Worm (Caenorhabditis elegans): ENCODE results near the gene R05A10.2.
A peak's percentile ranks its signal among the peaks of the same experiment; 100 is the strongest.

The R05A10.2 gene

ce11 chrIV:14196176-14196575 lies 19.1 kb downstream of the R05A10.2 start, which contains the start of gene F02H6.2:
Gene F02H6.2 (plus strand): TSS chrIV:14196476.
- no peak for TF ChIP-seq lsy-12 (tag; optimal IDR thresholded peaks at IDR 0.05)

DNA sequence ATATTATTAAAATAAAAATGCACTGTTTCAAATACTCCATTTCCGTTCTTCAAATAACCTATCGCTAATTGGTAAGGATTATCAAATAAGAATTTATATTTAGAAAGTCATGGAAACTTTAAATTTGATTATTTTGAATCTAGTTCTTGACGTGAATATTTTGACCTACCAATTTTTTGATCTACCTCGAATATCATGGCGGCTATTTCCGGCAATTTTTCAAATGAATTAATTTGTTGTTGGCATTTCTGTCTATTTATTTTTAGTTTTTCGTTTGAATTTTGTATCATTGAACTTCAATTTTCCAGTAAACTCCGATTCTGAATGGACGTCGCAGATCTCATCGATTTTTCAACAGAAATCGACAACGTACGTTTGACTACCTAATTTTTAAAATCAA lies 26.1 kb downstream of the R05A10.2 start, which contains the start of gene F02H6.3:
F02H6.3 (plus strand) TSS at position 266 of the 400 bp plus-strand sequence.
- TF ChIP-seq skn-1 (tag; optimal IDR thresholded peaks at IDR 0.05) = no peak
- no peak for TF ChIP-seq unc-62 (GFP tag; optimal IDR thresholded peaks at IDR 0.05)
- TF ChIP-seq nhr-76 (tag; optimal IDR thresholded peaks at IDR 0.05) = no peak
- TF ChIP-seq lin-39 (tag; optimal IDR thresholded peaks at IDR 0.05) = no peak
- no peak for TF ChIP-seq R02D3.7 (tag; optimal IDR thresholded peaks at IDR 0.05)
- TF ChIP-seq mml-1 (tag; optimal IDR thresholded peaks at IDR 0.05) = no peak
- no peak for TF ChIP-seq ztf-4 (tag; optimal IDR thresholded peaks at IDR 0.05)
- no peak for TF ChIP-seq ztf-11 (tag; optimal IDR thresholded peaks at IDR 0.05)
- TF ChIP-seq egl-27 (tag; optimal IDR thresholded peaks at IDR 0.05) = no peak
- no peak for TF ChIP-seq jun-1 (tag; optimal IDR thresholded peaks at IDR 0.05)
- TF ChIP-seq lin-15B (tag; optimal IDR thresholded peaks at IDR 0.05) = no peak
- TF ChIP-seq pqm-1 (tag; optimal IDR thresholded peaks at IDR 0.05) = no peak
- TF ChIP-seq ceh-16 (tag; optimal IDR thresholded peaks at IDR 0.05) = no peak
- TF ChIP-seq fkh-10 (GFP tag; optimal IDR thresholded peaks at IDR 0.05) = no peak
- no peak for TF ChIP-seq nfya-1 (tag; optimal IDR thresholded peaks at IDR 0.05; ENCODE audit: insufficient read depth)

DNA sequence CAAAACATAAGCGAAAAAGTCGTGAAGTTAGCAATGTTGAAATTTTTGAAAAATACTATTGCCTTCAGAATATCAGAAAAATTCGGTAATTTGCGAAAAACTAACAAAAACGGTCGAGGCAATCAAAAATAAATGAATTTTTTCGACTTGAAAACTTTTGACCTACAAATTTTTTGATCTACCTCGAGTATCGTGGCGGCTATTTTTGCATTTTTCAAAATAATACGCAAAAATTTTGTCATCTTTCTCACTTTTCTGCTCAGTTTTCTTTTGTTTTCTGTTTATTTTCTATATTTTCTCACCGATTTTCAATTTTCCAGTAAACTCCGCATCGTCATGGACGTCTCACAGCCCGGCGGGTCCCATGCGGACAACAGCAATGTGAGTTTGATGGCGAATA lies 38.7 kb downstream of the R05A10.2 start:
- TF ChIP-seq elt-3 (tag; optimal IDR thresholded peaks at IDR 0.05) (no peak), nfya-1 (tag; optimal IDR thresholded peaks at IDR 0.05; ENCODE audit: insufficient read depth) (no peak), nhr-11 (tag; optimal IDR thresholded peaks at IDR 0.05) (no peak), nhr-28 (tag; optimal IDR thresholded peaks at IDR 0.05) (no peak), unc-62 (GFP tag; optimal IDR thresholded peaks at IDR 0.05) (no peak), snpc-4 (tag; optimal IDR thresholded peaks at IDR 0.05) (no peak), eor-1 (tag; optimal IDR thresholded peaks at IDR 0.05) (no peak), egl-5 (tag; optimal IDR thresholded peaks at IDR 0.05) (no peak), hmg-11 (tag; optimal IDR thresholded peaks at IDR 0.05) (no peak), skn-1 (tag; optimal IDR thresholded peaks at IDR 0.05) (no peak), aly-2 (tag; optimal IDR thresholded peaks at IDR 0.05) (no peak), pqm-1 (tag; optimal IDR thresholded peaks at IDR 0.05) (no peak), ceh-82 (tag; optimal IDR thresholded peaks at IDR 0.05) (no peak), nhr-76 (tag; optimal IDR thresholded peaks at IDR 0.05) (no peak), ztf-11 (tag; optimal IDR thresholded peaks at IDR 0.05) (no peak)

DNA sequence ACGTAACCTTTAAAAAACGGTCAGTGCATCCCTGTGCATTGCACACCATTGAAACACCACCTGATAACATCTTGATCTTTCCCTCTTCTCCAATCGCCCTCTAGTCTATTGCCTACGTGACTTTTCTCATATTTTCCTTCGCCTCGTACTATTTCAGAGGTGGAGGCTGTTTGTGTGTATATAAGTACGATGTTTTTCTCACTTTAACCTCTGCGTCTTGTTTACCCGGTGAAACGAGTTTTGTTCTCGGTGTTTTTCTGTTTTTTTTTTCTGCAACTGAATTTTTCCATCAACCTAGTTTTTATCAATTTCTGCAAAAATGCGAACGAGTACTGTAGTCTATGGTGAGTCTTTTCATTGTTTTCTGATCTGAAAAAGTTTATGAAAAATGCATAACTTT lies 42.6 kb downstream of the R05A10.2 start, which contains the start of gene sqrd-1:
sqrd-1 (plus strand) TSS at position 158 of the 400 bp plus-strand sequence.
- no peak for TF ChIP-seq fkh-10 (GFP tag; optimal IDR thresholded peaks at IDR 0.05)
- no peak for TF ChIP-seq tbx-2 (tag; optimal IDR thresholded peaks at IDR 0.05)
- no peak for TF ChIP-seq nhr-67 (tag; optimal IDR thresholded peaks at IDR 0.05)
- TF ChIP-seq jun-1 (tag; optimal IDR thresholded peaks at IDR 0.05) = no peak
- no peak for TF ChIP-seq ztf-4 (tag; optimal IDR thresholded peaks at IDR 0.05)
- TF ChIP-seq hmg-11 (tag; optimal IDR thresholded peaks at IDR 0.05) = no peak
- no peak for TF ChIP-seq ceh-82 (tag; optimal IDR thresholded peaks at IDR 0.05)
- TF ChIP-seq elt-3 (tag; optimal IDR thresholded peaks at IDR 0.05) = no peak
- peak; percentile 83 for TF ChIP-seq ama-1 (optimal IDR thresholded peaks at IDR 0.05)
- TF ChIP-seq unc-62 (GFP tag; optimal IDR thresholded peaks at IDR 0.05) = no peak
- no peak for TF ChIP-seq nhr-12 (tag; optimal IDR thresholded peaks at IDR 0.05)
- TF ChIP-seq nhr-43 (tag; optimal IDR thresholded peaks at IDR 0.05; ENCODE audit: poor library complexity, severe bottlenecking) = no peak
- no peak for TF ChIP-seq nhr-28 (tag; optimal IDR thresholded peaks at IDR 0.05)
- peak; percentile 75 for TF ChIP-seq pha-4 (tag; optimal IDR thresholded peaks at IDR 0.05)
- TF ChIP-seq egl-5 (tag; optimal IDR thresholded peaks at IDR 0.05) = no peak
- no peak for TF ChIP-seq nhr-237 (tag; optimal IDR thresholded peaks at IDR 0.05)
- TF ChIP-seq snpc-4 (tag; optimal IDR thresholded peaks at IDR 0.05) = no peak
- TF ChIP-seq ceh-28 (tag; optimal IDR thresholded peaks at IDR 0.05) = no peak
- no peak for TF ChIP-seq skn-1 (tag; optimal IDR thresholded peaks at IDR 0.05)
- no peak for TF ChIP-seq ceh-9 (tag; optimal IDR thresholded peaks at IDR 0.05)
- TF ChIP-seq nhr-11 (tag; optimal IDR thresholded peaks at IDR 0.05) = no peak
- TF ChIP-seq elt-2 (tag; optimal IDR thresholded peaks at IDR 0.05) = peak; percentile 8
- TF ChIP-seq nhr-25 (tag; optimal IDR thresholded peaks at IDR 0.05) = peak; percentile 17
- no peak for TF ChIP-seq R02D3.7 (tag; optimal IDR thresholded peaks at IDR 0.05)
- TF ChIP-seq nhr-77 (tag; optimal IDR thresholded peaks at IDR 0.05) = no peak
- TF ChIP-seq sea-2 (GFP tag; optimal IDR thresholded peaks at IDR 0.05) = no peak
- TF ChIP-seq zag-1 (tag; optimal IDR thresholded peaks at IDR 0.05) = no peak
- no peak for TF ChIP-seq aly-2 (tag; optimal IDR thresholded peaks at IDR 0.05)
- TF ChIP-seq pqm-1 (tag; optimal IDR thresholded peaks at IDR 0.05) = peak; percentile 81
- no peak for TF ChIP-seq nhr-76 (tag; optimal IDR thresholded peaks at IDR 0.05)
- no peak for TF ChIP-seq nhr-23 (tag; optimal IDR thresholded peaks at IDR 0.05)
- TF ChIP-seq eor-1 (tag; optimal IDR thresholded peaks at IDR 0.05) = no peak
- TF ChIP-seq fos-1 (tag; optimal IDR thresholded peaks at IDR 0.05) = no peak
- TF ChIP-seq ceh-16 (tag; optimal IDR thresholded peaks at IDR 0.05) = no peak
- no peak for TF ChIP-seq lsy-12 (tag; optimal IDR thresholded peaks at IDR 0.05)
- no peak for TF ChIP-seq lin-15B (tag; optimal IDR thresholded peaks at IDR 0.05)
- TF ChIP-seq ZK546.5 (tag; optimal IDR thresholded peaks at IDR 0.05) = no peak
- no peak for TF ChIP-seq ztf-11 (tag; optimal IDR thresholded peaks at IDR 0.05)
- TF ChIP-seq mdl-1 (tag; optimal IDR thresholded peaks at IDR 0.05) = no peak
- no peak for TF ChIP-seq mml-1 (tag; optimal IDR thresholded peaks at IDR 0.05)
- TF ChIP-seq elt-1 (tag; optimal IDR thresholded peaks at IDR 0.05) = peak; percentile 80
- no peak for TF ChIP-seq fkh-2 (tag; optimal IDR thresholded peaks at IDR 0.05)
